Worm (Caenorhabditis elegans) whole organism, mixed stage, embryonic: ENCODE results near the gene F54F2.6.
A peak's percentile ranks its signal among the peaks of the same experiment; 100 is the strongest.

Experiments used
- M03D4.4 ChIP-seq: sonication (generic microtip); optimal IDR thresholded peaks from 2 replicates; lab custom pipeline; 2017; ENCODE audit warnings: mild to moderate bottlenecking, missing genetic modification characterization, missing compliant biosample characterization
- bed-3 ChIP-seq: fragments of 200-800 bp; sonication (Bioruptor generic); optimal IDR thresholded peaks from 3 replicates; lab custom pipeline; 2018; ENCODE audit warnings: mild to moderate bottlenecking, missing genetic modification characterization, moderate library complexity, missing compliant biosample characterization
- ceh-39 ChIP-seq: fragments of 150-350 bp; optimal IDR thresholded peaks from 2 replicates; lab custom pipeline; 2014; ENCODE audit warnings: missing biosample characterization, missing genetic modification characterization
- ceh-43 ChIP-seq: fragments of 200-800 bp; sonication (Bioruptor generic); optimal IDR thresholded peaks from 2 replicates; lab custom pipeline; 2018; ENCODE audit warnings: mild to moderate bottlenecking, missing genetic modification characterization, moderate library complexity, missing compliant biosample characterization
- ceh-83 ChIP-seq: fragments of 200-800 bp; sonication (Bioruptor generic); optimal IDR thresholded peaks from 2 replicates; lab custom pipeline; 2018; ENCODE audit warnings: mild to moderate bottlenecking, missing genetic modification characterization, missing compliant biosample characterization
- cnd-1 ChIP-seq: fragments of 200-800 bp; sonication (Bioruptor generic); optimal IDR thresholded peaks from 2 replicates; lab custom pipeline; 2018; ENCODE audit warnings: mild to moderate bottlenecking, missing genetic modification characterization, missing compliant biosample characterization
- drap-1 ChIP-seq: fragments of 200-800 bp; sonication (Bioruptor generic); optimal IDR thresholded peaks from 3 replicates; lab custom pipeline; 2018; ENCODE audit warnings: mild to moderate bottlenecking, missing genetic modification characterization, missing compliant biosample characterization
- elt-1 ChIP-seq: sonication (generic microtip); optimal IDR thresholded peaks from 2 replicates; lab custom pipeline; 2017; ENCODE audit warnings: missing genetic modification characterization, mild to moderate bottlenecking, missing compliant biosample characterization, antibody characterized with exemption, moderate library complexity, borderline replicate concordance; ENCODE audit not compliant: insufficient read depth
- elt-3 ChIP-seq: fragments of 150-350 bp; optimal IDR thresholded peaks from 2 replicates; lab custom pipeline; 2014; ENCODE audit warnings: missing biosample characterization, missing genetic modification characterization
- flh-1 ChIP-seq: fragments of 200-800 bp; sonication (Bioruptor generic); optimal IDR thresholded peaks from 2 replicates; lab custom pipeline; 2018; ENCODE audit warnings: mild to moderate bottlenecking, missing genetic modification characterization, moderate library complexity, missing compliant biosample characterization
- ham-2 ChIP-seq: fragments of 200-800 bp; sonication (Bioruptor generic); optimal IDR thresholded peaks from 2 replicates; lab custom pipeline; 2018; ENCODE audit warnings: mild to moderate bottlenecking, missing genetic modification characterization, missing compliant biosample characterization
- hlh-1 ChIP-seq: fragments of 150-350 bp; optimal IDR thresholded peaks from 2 replicates; lab custom pipeline; 2014; ENCODE audit warnings: missing biosample characterization, missing genetic modification reagents, missing genetic modification characterization
- lin-13 ChIP-seq: fragments of 150-350 bp; optimal IDR thresholded peaks from 2 replicates; lab custom pipeline; 2014; ENCODE audit warnings: missing biosample characterization, missing genetic modification characterization
- lsy-2 ChIP-seq: fragments of 150-350 bp; optimal IDR thresholded peaks from 2 replicates; lab custom pipeline; 2014; ENCODE audit warnings: missing biosample characterization, missing genetic modification characterization
- mep-1 ChIP-seq: fragments of 150-350 bp; optimal IDR thresholded peaks from 2 replicates; lab custom pipeline; 2017; ENCODE audit warnings: missing biosample characterization, missing genetic modification reagents, missing genetic modification characterization, inconsistent platforms
- mls-2 ChIP-seq: sonication (generic microtip); optimal IDR thresholded peaks from 2 replicates; lab custom pipeline; 2016; ENCODE audit warnings: mild to moderate bottlenecking, missing genetic modification characterization, moderate library complexity, missing compliant biosample characterization
- nhr-12 ChIP-seq: fragments of 150-350 bp; optimal IDR thresholded peaks from 2 replicates; lab custom pipeline; 2014; ENCODE audit warnings: missing biosample characterization, missing genetic modification characterization
- nhr-2 ChIP-seq: fragments of 150-350 bp; optimal IDR thresholded peaks from 2 replicates; lab custom pipeline; 2014; ENCODE audit warnings: missing biosample characterization, missing genetic modification characterization
- nhr-237 ChIP-seq: fragments of 150-350 bp; optimal IDR thresholded peaks from 2 replicates; lab custom pipeline; 2014; ENCODE audit warnings: missing biosample characterization, missing genetic modification characterization
- nhr-28 ChIP-seq: fragments of 150-350 bp; optimal IDR thresholded peaks from 2 replicates; lab custom pipeline; 2014; ENCODE audit warnings: missing biosample characterization, missing genetic modification characterization
- nhr-76 ChIP-seq: sonication (generic microtip); optimal IDR thresholded peaks from 2 replicates; lab custom pipeline; 2017; ENCODE audit warnings: missing biosample characterization, missing genetic modification characterization
- sem-2 ChIP-seq: fragments of 200-800 bp; sonication (Bioruptor generic); optimal IDR thresholded peaks from 2 replicates; lab custom pipeline; 2018; ENCODE audit warnings: mild to moderate bottlenecking, missing genetic modification characterization, missing compliant biosample characterization
- snpc-4 ChIP-seq: fragments of 150-350 bp; optimal IDR thresholded peaks from 2 replicates; lab custom pipeline; 2014; ENCODE audit warnings: missing biosample characterization, missing genetic modification characterization
- sptf-1 ChIP-seq: sonication (generic microtip); optimal IDR thresholded peaks from 2 replicates; lab custom pipeline; 2017; ENCODE audit warnings: mild to moderate bottlenecking, missing genetic modification characterization, moderate library complexity, missing compliant biosample characterization
- tbx-8 ChIP-seq: fragments of 200-800 bp; sonication (Bioruptor generic); optimal IDR thresholded peaks from 2 replicates; lab custom pipeline; 2018; ENCODE audit warnings: mild to moderate bottlenecking, missing genetic modification characterization, moderate library complexity, missing compliant biosample characterization
- unc-120 ChIP-seq: sonication (generic microtip); optimal IDR thresholded peaks from 2 replicates; lab custom pipeline; 2017; ENCODE audit warnings: missing genetic modification characterization, missing compliant biosample characterization; ENCODE audit not compliant: poor library complexity, severe bottlenecking
- unc-39 ChIP-seq: fragments of 150-350 bp; optimal IDR thresholded peaks from 2 replicates; lab custom pipeline; 2014; ENCODE audit warnings: missing biosample characterization, missing genetic modification characterization
- unc-62 ChIP-seq: fragments of 150-350 bp; optimal IDR thresholded peaks from 2 replicates; lab custom pipeline; 2014; ENCODE audit warnings: missing biosample characterization, missing genetic modification reagents, missing genetic modification characterization
- zip-8 ChIP-seq: fragments of 150-350 bp; optimal IDR thresholded peaks from 2 replicates; lab custom pipeline; 2014; ENCODE audit warnings: missing biosample characterization, missing genetic modification characterization
- ztf-11 ChIP-seq: fragments of 150-350 bp; optimal IDR thresholded peaks from 2 replicates; lab custom pipeline; 2014; ENCODE audit warnings: missing biosample characterization, missing genetic modification characterization

Gene F54F2.6

ce11 chrIII:8767292-8767829, 33.1 kb downstream of the F54F2.6 start, which contains the start of gene mig-22:
mig-22 (minus strand) TSS chrIII:8767342.
- no peak for TF ChIP-seq sem-2 (GFP tag; lab: Kevin White, UChicago)
- TF ChIP-seq nhr-2 (tag; lab: Kevin White, UChicago): peak; percentile 88
- no peak for TF ChIP-seq zip-8 (tag; lab: Kevin White, UChicago)
- no peak for TF ChIP-seq unc-120 (tag; lab: Kevin White, UChicago)
- TF ChIP-seq, all 35 proteins: peak for 1

ce11 chrIII:8766467-8766866, 34.0 kb downstream of the F54F2.6 start:
- TF ChIP-seq snpc-4 (tag; lab: Kevin White, UChicago): no peak
- TF ChIP-seq nhr-2 (tag; lab: Kevin White, UChicago): no peak
- TF ChIP-seq hlh-1 (tag; lab: Kevin White, UChicago): no peak
- TF ChIP-seq cnd-1 (tag; lab: Kevin White, UChicago): no peak
- no peak for TF ChIP-seq mls-2
- TF ChIP-seq elt-3: no peak
- TF ChIP-seq ceh-83 (GFP tag; lab: Kevin White, UChicago): no peak

DNA sequence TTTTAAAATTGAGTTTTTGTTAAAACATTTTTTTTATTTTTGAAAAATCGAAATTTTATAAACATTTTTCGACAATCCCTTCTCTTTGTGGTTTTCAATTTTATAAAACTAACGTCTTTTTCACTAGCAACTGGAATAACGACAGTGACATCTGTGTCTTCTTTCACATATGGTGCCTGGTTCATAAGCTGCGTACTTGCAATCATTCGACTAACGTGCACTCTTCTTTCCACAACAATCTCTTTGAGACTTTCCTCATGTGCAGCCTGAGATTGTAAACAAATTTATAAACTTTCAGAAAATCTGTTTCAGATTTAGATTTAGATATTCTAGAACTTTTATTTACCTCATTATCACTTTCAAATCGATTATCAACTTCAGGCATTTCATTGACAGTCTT, 35.5 kb downstream of the F54F2.6 start:
- TF ChIP-seq mep-1 (tag; lab: Kevin White, UChicago) (no peak), tbx-8 (GFP tag; lab: Kevin White, UChicago) (no peak), flh-1 (GFP tag; lab: Kevin White, UChicago) (no peak), bed-3 (GFP tag; lab: Kevin White, UChicago) (no peak), elt-1 (tag; lab: Kevin White, UChicago) (no peak), unc-39 (tag; lab: Kevin White, UChicago) (no peak), lin-13 (tag; lab: Kevin White, UChicago) (no peak), snpc-4 (tag; lab: Kevin White, UChicago) (no peak), cnd-1 (tag; lab: Kevin White, UChicago) (no peak), ceh-43 (GFP tag; lab: Kevin White, UChicago) (no peak), ceh-39 (tag; lab: Kevin White, UChicago) (no peak), nhr-12 (no peak), elt-3 (no peak), unc-120 (tag; lab: Kevin White, UChicago) (no peak), nhr-28 (no peak), hlh-1 (tag; lab: Kevin White, UChicago) (no peak), drap-1 (GFP tag; lab: Kevin White, UChicago) (no peak), unc-62 (no peak), ceh-83 (GFP tag; lab: Kevin White, UChicago) (no peak), sem-2 (GFP tag; lab: Kevin White, UChicago) (no peak)
- TF ChIP-seq, all 35 proteins: peak for 0

- TF ChIP-seq unc-39 (tag; lab: Kevin White, UChicago) (no peak), flh-1 (GFP tag; lab: Kevin White, UChicago) (no peak), nhr-28 (no peak), bed-3 (GFP tag; lab: Kevin White, UChicago) (no peak), ceh-43 (GFP tag; lab: Kevin White, UChicago) (no peak), lin-13 (tag; lab: Kevin White, UChicago) (no peak), ham-2 (GFP tag; lab: Kevin White, UChicago) (no peak), sem-2 (GFP tag; lab: Kevin White, UChicago) (no peak), ztf-11 (tag; lab: Kevin White, UChicago) (no peak), unc-120 (tag; lab: Kevin White, UChicago) (no peak), sptf-1 (tag; lab: Kevin White, UChicago) (no peak), lsy-2 (tag; lab: Kevin White, UChicago) (no peak), nhr-237 (tag; lab: Kevin White, UChicago) (no peak), M03D4.4 (tag; lab: Kevin White, UChicago) (no peak), mls-2 (no peak)
These were observed 37.4 kb downstream of the F54F2.6 start for ce11 chrIII:8763111-8763510.

DNA sequence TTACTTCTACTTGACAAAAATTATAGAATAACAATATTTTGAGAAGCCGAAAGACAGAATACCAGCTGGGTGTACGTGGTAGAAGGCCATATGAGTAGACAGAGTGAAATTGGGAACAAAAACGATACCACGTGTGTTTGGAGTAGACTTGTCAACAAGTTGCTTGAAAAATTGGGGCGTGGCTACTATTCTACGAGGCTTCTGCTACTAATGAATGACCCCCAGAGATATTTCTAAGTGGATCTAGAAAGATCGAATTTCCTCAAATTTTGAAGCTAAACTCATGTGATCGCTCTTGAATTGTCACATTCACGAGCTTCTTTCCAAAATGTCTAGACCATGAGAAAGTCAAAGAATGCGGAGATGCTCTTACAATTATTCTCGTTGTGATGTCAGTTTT, 38.5 kb downstream of the F54F2.6 start:
- TF ChIP-seq lin-13 (tag; lab: Kevin White, UChicago): no peak
- no peak for TF ChIP-seq unc-39 (tag; lab: Kevin White, UChicago)
- no peak for TF ChIP-seq elt-1 (tag; lab: Kevin White, UChicago)
- TF ChIP-seq ham-2 (GFP tag; lab: Kevin White, UChicago): no peak
- no peak for TF ChIP-seq bed-3 (GFP tag; lab: Kevin White, UChicago)
- TF ChIP-seq nhr-2 (tag; lab: Kevin White, UChicago): no peak
- TF ChIP-seq mls-2: no peak
- no peak for TF ChIP-seq nhr-28
- no peak for TF ChIP-seq unc-120 (tag; lab: Kevin White, UChicago)
- TF ChIP-seq sptf-1 (tag; lab: Kevin White, UChicago): no peak
- no peak for TF ChIP-seq nhr-76 (tag; lab: Kevin White, UChicago)
- no peak for TF ChIP-seq elt-3
- TF ChIP-seq ceh-39 (tag; lab: Kevin White, UChicago): no peak
- TF ChIP-seq M03D4.4 (tag; lab: Kevin White, UChicago): no peak
- no peak for TF ChIP-seq drap-1 (GFP tag; lab: Kevin White, UChicago)
- TF ChIP-seq, all 35 proteins: peak for 0
